Worm (Caenorhabditis elegans) whole organism, L3 larva: ENCODE results near the gene nhr-171.

ENCODE experiments used
- R02D3.7 ChIP-seq: fragments of 150-350 bp; optimal IDR thresholded peaks from 2 replicates; lab custom pipeline; 2014; ENCODE audit warnings: missing biosample characterization, missing genetic modification characterization
- aly-2 ChIP-seq: fragments of 150-350 bp; optimal IDR thresholded peaks from 2 replicates; lab custom pipeline; 2014; ENCODE audit warnings: missing biosample characterization, missing genetic modification characterization
- ceh-28 ChIP-seq: fragments of 150-350 bp; optimal IDR thresholded peaks from 2 replicates; lab custom pipeline; 2014; ENCODE audit warnings: missing biosample characterization, missing genetic modification reagents, missing genetic modification characterization
- ceh-82 ChIP-seq: fragments of 150-350 bp; optimal IDR thresholded peaks from 2 replicates; lab custom pipeline; 2014; ENCODE audit warnings: missing biosample characterization, missing genetic modification characterization
- ceh-9 ChIP-seq: sonication (generic microtip); optimal IDR thresholded peaks from 2 replicates; lab custom pipeline; 2018; ENCODE audit warnings: missing biosample characterization, missing genetic modification characterization
- daf-12 ChIP-seq: fragments of 150-350 bp; optimal IDR thresholded peaks from 2 replicates; lab custom pipeline; 2014; ENCODE audit warnings: missing biosample characterization, missing genetic modification reagents, missing genetic modification characterization
- egl-5 ChIP-seq: fragments of 150-350 bp; optimal IDR thresholded peaks from 2 replicates; lab custom pipeline; 2017; ENCODE audit warnings: missing biosample characterization, missing genetic modification reagents, missing genetic modification characterization, inconsistent platforms
- elt-1 ChIP-seq: fragments of 150-350 bp; optimal IDR thresholded peaks from 2 replicates; lab custom pipeline; 2014; ENCODE audit warnings: missing biosample characterization, missing genetic modification characterization
- elt-2 ChIP-seq: sonication (generic microtip); optimal IDR thresholded peaks from 2 replicates; lab custom pipeline; 2016; ENCODE audit warnings: missing genetic modification reagents, mild to moderate bottlenecking, missing genetic modification characterization, missing compliant biosample characterization
- elt-3 ChIP-seq, 3 experiments: fragments of 150-350 bp in 1 of 3; sonication (generic microtip) in 2 of 3; optimal IDR thresholded peaks; 2 replicates in 2 of 3; 4 replicates in 1 of 3; lab custom pipeline; 2014 to 2017; ENCODE audit warnings: missing biosample characterization in 3 of 3, missing genetic modification characterization in 3 of 3
- eor-1 ChIP-seq, 2 experiments: fragments of 150-350 bp; optimal IDR thresholded peaks; 2 replicates each; lab custom pipeline; 2014 to 2018; ENCODE audit warnings: missing biosample characterization in 2 of 2, missing genetic modification characterization in 2 of 2
- fkh-10 ChIP-seq: sonication (generic microtip); optimal IDR thresholded peaks from 2 replicates; lab custom pipeline; 2017; ENCODE audit warnings: missing biosample characterization, missing genetic modification reagents, missing genetic modification characterization
- fkh-2 ChIP-seq: fragments of 150-350 bp; optimal IDR thresholded peaks from 2 replicates; lab custom pipeline; 2014; ENCODE audit warnings: missing biosample characterization, missing genetic modification reagents, missing genetic modification characterization
- fos-1 ChIP-seq: fragments of 150-350 bp; optimal IDR thresholded peaks from 2 replicates; lab custom pipeline; 2014; ENCODE audit warnings: missing biosample characterization, missing genetic modification characterization
- hmg-11 ChIP-seq: sonication (generic microtip); optimal IDR thresholded peaks from 2 replicates; lab custom pipeline; 2016; ENCODE audit warnings: missing genetic modification characterization, missing compliant biosample characterization
- lin-15B ChIP-seq: fragments of 150-350 bp; optimal IDR thresholded peaks from 2 replicates; lab custom pipeline; 2014; ENCODE audit warnings: missing biosample characterization, missing genetic modification characterization
- lin-39 ChIP-seq: fragments of 150-350 bp; optimal IDR thresholded peaks from 2 replicates; lab custom pipeline; 2018; ENCODE audit warnings: missing biosample characterization, missing genetic modification reagents, missing genetic modification characterization
- lsy-12 ChIP-seq: sonication (generic microtip); optimal IDR thresholded peaks from 2 replicates; lab custom pipeline; 2016; ENCODE audit warnings: mild to moderate bottlenecking, missing genetic modification characterization, missing compliant biosample characterization
- mdl-1 ChIP-seq: fragments of 150-350 bp; optimal IDR thresholded peaks from 2 replicates; lab custom pipeline; 2014; ENCODE audit warnings: missing biosample characterization, missing genetic modification characterization
- mml-1 ChIP-seq: fragments of 150-350 bp; sonication (generic microtip); optimal IDR thresholded peaks from 3 replicates; lab custom pipeline; 2014; ENCODE audit warnings: missing biosample characterization, missing genetic modification characterization
- nfya-1 ChIP-seq: sonication (generic microtip); optimal IDR thresholded peaks from 2 replicates; lab custom pipeline; 2017; ENCODE audit warnings: missing genetic modification characterization, mild to moderate bottlenecking, missing compliant biosample characterization, antibody characterized with exemption, moderate library complexity; ENCODE audit not compliant: insufficient read depth
- nhr-12 ChIP-seq: fragments of 150-350 bp; optimal IDR thresholded peaks from 2 replicates; lab custom pipeline; 2014; ENCODE audit warnings: missing biosample characterization, missing genetic modification characterization
- nhr-237 ChIP-seq: fragments of 150-350 bp; optimal IDR thresholded peaks from 2 replicates; lab custom pipeline; 2014; ENCODE audit warnings: missing biosample characterization, missing genetic modification characterization
- nhr-28 ChIP-seq: fragments of 150-350 bp; optimal IDR thresholded peaks from 2 replicates; lab custom pipeline; 2014; ENCODE audit warnings: missing biosample characterization, missing genetic modification characterization
- nhr-43 ChIP-seq: sonication (generic microtip); optimal IDR thresholded peaks from 2 replicates; lab custom pipeline; 2016; ENCODE audit warnings: mild to moderate bottlenecking, missing genetic modification characterization, missing compliant biosample characterization; ENCODE audit not compliant: poor library complexity, severe bottlenecking
- nhr-67 ChIP-seq: fragments of 150-350 bp; optimal IDR thresholded peaks from 2 replicates; lab custom pipeline; 2014; ENCODE audit warnings: missing biosample characterization, missing genetic modification characterization
- nhr-76 ChIP-seq: fragments of 150-350 bp; sonication (generic microtip); optimal IDR thresholded peaks from 5 replicates; lab custom pipeline; 2014; ENCODE audit warnings: missing biosample characterization, missing genetic modification characterization
- nhr-77 ChIP-seq: fragments of 150-350 bp; optimal IDR thresholded peaks from 2 replicates; lab custom pipeline; 2014; ENCODE audit warnings: missing biosample characterization, missing genetic modification characterization
- pqm-1 ChIP-seq: fragments of 150-350 bp; optimal IDR thresholded peaks from 2 replicates; lab custom pipeline; 2017; ENCODE audit warnings: missing biosample characterization, missing genetic modification characterization, inconsistent platforms
- sea-2 ChIP-seq: fragments of 150-350 bp; sonication (generic microtip); optimal IDR thresholded peaks from 4 replicates; lab custom pipeline; 2014; ENCODE audit warnings: missing biosample characterization, missing genetic modification reagents, missing genetic modification characterization
- skn-1 ChIP-seq: fragments of 150-350 bp; optimal IDR thresholded peaks from 2 replicates; lab custom pipeline; 2014; ENCODE audit warnings: missing biosample characterization, missing genetic modification characterization
- snpc-4 ChIP-seq: fragments of 150-350 bp; optimal IDR thresholded peaks from 2 replicates; lab custom pipeline; 2014; ENCODE audit warnings: missing biosample characterization, missing genetic modification characterization
- tbx-2 ChIP-seq: sonication (generic microtip); optimal IDR thresholded peaks from 2 replicates; lab custom pipeline; 2016; ENCODE audit warnings: mild to moderate bottlenecking, missing genetic modification characterization, missing compliant biosample characterization
- unc-39 ChIP-seq: sonication (generic microtip); optimal IDR thresholded peaks from 4 replicates; lab custom pipeline; 2017; ENCODE audit warnings: missing biosample characterization, missing genetic modification characterization
- unc-62 ChIP-seq: fragments of 150-350 bp; sonication (generic microtip); optimal IDR thresholded peaks from 4 replicates; lab custom pipeline; 2014; ENCODE audit warnings: missing biosample characterization, missing genetic modification reagents, missing genetic modification characterization
- zag-1 ChIP-seq: fragments of 150-350 bp; optimal IDR thresholded peaks from 2 replicates; lab custom pipeline; 2014; ENCODE audit warnings: missing biosample characterization, missing genetic modification characterization
- ztf-11 ChIP-seq: fragments of 150-350 bp; optimal IDR thresholded peaks from 2 replicates; lab custom pipeline; 2014; ENCODE audit warnings: missing biosample characterization, missing genetic modification characterization

Gene nhr-171

DNA sequence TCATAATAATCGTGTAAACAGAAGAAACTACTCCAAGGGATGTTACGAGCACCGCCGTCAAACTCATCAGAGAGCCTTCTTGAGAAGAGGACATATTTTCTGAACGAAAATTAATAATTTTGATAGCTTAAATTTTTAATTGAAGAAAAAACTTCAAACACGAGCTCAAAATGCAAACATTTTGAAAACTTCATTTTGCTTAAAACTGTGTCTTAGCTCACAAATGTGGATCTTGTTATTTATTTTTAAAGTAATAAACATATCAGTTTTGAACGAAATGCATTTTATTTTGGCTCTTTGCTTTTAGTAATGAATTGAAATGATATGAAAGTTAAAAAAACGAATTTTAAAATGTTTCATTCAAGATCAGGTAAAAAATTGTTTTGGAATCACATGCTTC lies 24.0 kb upstream of the nhr-171 start, which contains the start of gene srbc-7:
Gene srbc-7, minus strand, starts transcription at position 101 of the 400 bp plus-strand sequence.
- TF ChIP-seq ceh-82 = no peak

DNA sequence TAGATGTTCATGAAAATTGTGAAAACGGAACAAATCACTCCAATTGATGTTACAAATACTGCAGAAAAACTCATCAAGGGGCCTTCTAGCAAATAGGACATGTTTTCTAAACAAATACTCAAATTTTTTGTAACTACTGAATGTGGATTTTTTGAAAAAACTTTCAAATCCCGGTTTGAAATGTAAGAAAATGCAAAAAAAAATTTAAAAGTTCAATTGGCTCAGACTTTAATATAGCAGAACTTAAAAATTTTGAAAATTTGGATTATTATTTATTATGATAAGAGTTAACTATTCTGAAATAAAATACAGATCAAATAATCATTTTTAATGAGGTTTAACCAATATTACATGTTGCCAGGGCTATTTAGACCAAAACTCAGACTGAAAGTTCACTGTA lies 21.2 kb upstream of the nhr-171 start, which contains the start of gene srbc-9:
Gene srbc-9, minus strand, starts transcription at position 101 of the 400 bp plus-strand sequence.
- TF ChIP-seq egl-5 (tag; lab: Kevin White, UChicago) = no peak

DNA sequence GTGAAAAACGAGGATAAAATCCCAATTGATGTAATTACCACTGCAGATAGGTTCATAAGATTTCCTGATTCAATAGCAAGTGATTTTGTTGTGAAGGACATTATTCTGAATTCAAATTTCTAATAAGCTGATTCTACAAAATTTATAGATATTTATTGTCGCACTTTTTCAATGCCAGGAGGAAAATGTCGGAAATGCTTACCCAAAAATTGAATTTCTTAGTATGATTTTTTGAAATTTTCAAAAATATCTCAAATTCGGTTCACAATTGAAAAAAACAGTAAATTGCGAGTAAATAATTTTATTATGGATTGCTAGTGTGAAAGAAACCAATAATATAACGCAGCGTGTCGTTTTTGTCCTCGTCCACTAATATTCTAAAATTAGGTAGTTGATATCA lies 18.6 kb upstream of the nhr-171 start, which contains the start of gene srbc-10:
Gene srbc-10, minus strand, starts transcription at position 101 of the 400 bp plus-strand sequence.
- TF ChIP-seq egl-5 (tag; lab: Kevin White, UChicago) = no peak
- TF ChIP-seq elt-2 (tag; lab: Kevin White, UChicago) = no peak
- no peak for TF ChIP-seq aly-2 (tag; lab: Kevin White, UChicago)
- TF ChIP-seq unc-39 (tag; lab: Kevin White, UChicago) = no peak
- no peak for TF ChIP-seq snpc-4
- TF ChIP-seq tbx-2 (tag; lab: Kevin White, UChicago) = no peak
- no peak for TF ChIP-seq R02D3.7 (tag; lab: Kevin White, UChicago)
- TF ChIP-seq nhr-237 (tag; lab: Kevin White, UChicago) = no peak
- no peak for TF ChIP-seq nhr-67 (tag; lab: Kevin White, UChicago)

DNA sequence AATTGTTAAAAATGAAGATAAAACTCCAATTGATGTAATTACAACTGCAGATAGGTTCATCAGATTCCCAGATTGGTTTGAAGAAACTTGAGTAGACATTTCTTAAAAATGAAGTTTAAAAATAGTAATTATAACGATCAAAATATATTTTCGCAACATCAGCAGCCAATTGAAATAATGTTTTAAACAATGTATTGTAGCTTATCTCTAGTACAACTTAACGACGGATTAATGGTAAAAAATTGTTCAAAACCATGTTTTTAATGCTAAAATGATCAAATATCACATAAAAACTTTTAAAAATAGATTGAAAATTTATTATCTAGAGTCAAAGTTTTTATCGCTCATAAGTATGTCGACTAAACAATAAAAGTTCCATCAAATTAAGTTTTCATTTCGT lies 16.4 kb upstream of the nhr-171 start, which contains the start of gene srbc-11:
Gene srbc-11, minus strand, starts transcription at position 101 of the 400 bp plus-strand sequence.
- TF ChIP-seq lin-39 (no peak), zag-1 (tag; lab: Kevin White, UChicago) (no peak), pqm-1 (tag; lab: Kevin White, UChicago) (no peak), elt-3 (tag; optimal IDR thresholded peaks at IDR 0.05; lab: Kevin White, UChicago) (no peak), fkh-10 (GFP tag; lab: Kevin White, UChicago) (no peak), ceh-9 (tag; lab: Kevin White, UChicago) (no peak), mml-1 (tag; lab: Kevin White, UChicago) (no peak), ceh-28 (tag; lab: Kevin White, UChicago) (no peak), nhr-28 (tag; lab: Kevin White, UChicago) (no peak), nhr-237 (tag; lab: Kevin White, UChicago) (no peak), nhr-12 (no peak), fos-1 (tag; lab: Kevin White, UChicago) (no peak), nhr-76 (tag; lab: Kevin White, UChicago) (no peak), ztf-11 (tag; lab: Kevin White, UChicago) (no peak), unc-62 (GFP tag; lab: Kevin White, UChicago) (no peak), hmg-11 (tag; lab: Kevin White, UChicago) (no peak), eor-1 (tag; optimal IDR thresholded peaks at IDR 0.05; lab: Kevin White, UChicago) (no peak), fkh-2 (tag; lab: Kevin White, UChicago) (no peak), elt-1 (tag; lab: Kevin White, UChicago) (no peak)

DNA sequence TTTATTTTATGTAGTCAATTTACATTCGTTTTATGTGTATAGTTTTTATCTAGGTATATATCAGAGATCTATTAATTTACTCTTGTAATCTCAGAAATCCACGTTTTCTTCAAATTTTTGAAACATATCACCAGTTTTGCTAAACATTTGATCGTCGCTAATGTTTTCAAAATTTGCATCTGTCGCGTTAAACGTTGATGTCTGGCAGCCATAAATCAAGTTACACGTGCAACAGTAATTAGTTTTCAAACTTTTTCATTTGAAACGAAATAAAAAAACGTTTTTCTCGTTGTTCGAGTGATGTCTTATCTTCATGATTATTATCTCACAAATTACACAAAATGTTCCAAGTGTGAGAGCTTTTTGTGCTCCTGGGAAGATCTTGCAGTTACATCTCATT lies 14.1 kb upstream of the nhr-171 start, which contains the start of gene srh-79:
Gene srh-79, plus strand, starts transcription at position 301 of the 400 bp plus-strand sequence.
- TF ChIP-seq ztf-11 (tag; lab: Kevin White, UChicago) (no peak), zag-1 (tag; lab: Kevin White, UChicago) (no peak), lin-15B (no peak), sea-2 (GFP tag; lab: Kevin White, UChicago) (no peak), ceh-82 (no peak), lin-39 (no peak), mml-1 (tag; lab: Kevin White, UChicago) (no peak), nhr-28 (tag; lab: Kevin White, UChicago) (no peak), snpc-4 (no peak), R02D3.7 (tag; lab: Kevin White, UChicago) (no peak)

DNA sequence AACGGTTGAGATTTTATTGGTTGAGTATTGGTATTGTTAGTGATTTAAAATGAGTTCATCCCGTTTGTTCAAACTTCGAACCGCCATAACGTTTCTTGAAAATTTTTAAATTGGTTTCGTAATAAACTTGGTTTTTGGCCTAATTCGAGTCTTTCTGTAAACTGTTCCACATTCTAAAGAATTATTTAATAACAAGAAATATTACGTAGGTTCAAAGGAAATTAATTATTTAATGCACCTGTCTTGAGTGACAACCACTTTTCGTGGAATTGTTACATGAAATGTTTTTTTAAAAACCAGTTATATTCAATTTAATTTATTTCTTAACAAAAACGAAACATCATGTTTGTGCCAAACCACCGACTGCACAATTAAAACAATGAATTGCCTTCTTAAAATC lies 10.4 kb upstream of the nhr-171 start:
- TF ChIP-seq pqm-1 (tag; lab: Kevin White, UChicago) (no peak), lin-15B (no peak), mdl-1 (tag; lab: Kevin White, UChicago) (no peak), daf-12 (tag; lab: Kevin White, UChicago) (no peak), skn-1 (tag; lab: Kevin White, UChicago) (no peak), fos-1 (tag; lab: Kevin White, UChicago) (no peak), ztf-11 (tag; lab: Kevin White, UChicago) (no peak), hmg-11 (tag; lab: Kevin White, UChicago) (no peak), lin-39 (no peak), fkh-10 (GFP tag; lab: Kevin White, UChicago) (no peak), ceh-28 (tag; lab: Kevin White, UChicago) (no peak), lsy-12 (tag; lab: Kevin White, UChicago) (no peak), tbx-2 (tag; lab: Kevin White, UChicago) (no peak), nfya-1 (tag; lab: Kevin White, UChicago) (no peak), ceh-9 (tag; lab: Kevin White, UChicago) (no peak), nhr-77 (no peak), nhr-237 (tag; lab: Kevin White, UChicago) (no peak), nhr-43 (tag; lab: Kevin White, UChicago) (no peak)
